Worm (Caenorhabditis elegans): Measurements from ENCODE around the gene R04A9.9.

R04A9.9 gene

ce11 chrX:399535-399934 lies 9.2 kb upstream of the R04A9.9 start:
- TF ChIP-seq set-16 (GFP tag; IDR thresholded peaks at IDR 0.05): peak; percentile 82
- no peak for TF ChIP-seq lin-38 (GFP tag; IDR thresholded peaks at IDR 0.05)
- TF ChIP-seq aha-1 (tag): peak; percentile 61

- TF ChIP-seq aha-1 (tag) (peak; percentile 73), lin-38 (GFP tag; IDR thresholded peaks at IDR 0.05) (no peak)
Measured at ce11 chrX:397259-397658, 6.9 kb upstream of the R04A9.9 start, which contains the start of gene R04A9.6. Gene R04A9.6, plus strand, starts transcription at chrX:397559.

ce11 chrX:394709-395108 lies 4.3 kb upstream of the R04A9.9 start, which contains the start of gene R04A9.7:
Gene R04A9.7, minus strand, starts transcription at chrX:394892.
- TF ChIP-seq hmg-1.1 (GFP tag; IDR thresholded peaks at IDR 0.05): no peak
- TF ChIP-seq mdl-1 (tag; optimal IDR thresholded peaks at IDR 0.05): no peak
- TF ChIP-seq Y75B8A.6 (GFP tag; IDR thresholded peaks at IDR 0.05): no peak
- TF ChIP-seq nhr-76 (tag; optimal IDR thresholded peaks at IDR 0.05): no peak
- no peak for TF ChIP-seq T20F7.1 (GFP tag; optimal IDR thresholded peaks at IDR 0.05)
- no peak for TF ChIP-seq zfp-2 (tag; optimal IDR thresholded peaks at IDR 0.05)
- no peak for TF ChIP-seq ceh-82 (tag; optimal IDR thresholded peaks at IDR 0.05)
- no peak for TF ChIP-seq egl-27 (tag; optimal IDR thresholded peaks at IDR 0.05)
- no peak for TF ChIP-seq lin-1 (GFP tag; IDR thresholded peaks at IDR 0.05)
- TF ChIP-seq ztf-11 (tag; optimal IDR thresholded peaks at IDR 0.05): no peak
- TF ChIP-seq mep-1 (tag; optimal IDR thresholded peaks at IDR 0.05): no peak
- TF ChIP-seq zip-11 (GFP tag; IDR thresholded peaks at IDR 0.05): no peak
- TF ChIP-seq nhr-102 (tag; optimal IDR thresholded peaks at IDR 0.05): no peak
- TF ChIP-seq lin-15B (tag; optimal IDR thresholded peaks at IDR 0.05): no peak
- TF ChIP-seq daf-8 (GFP tag; IDR thresholded peaks at IDR 0.05): no peak
- TF ChIP-seq hlh-30 (tag; optimal IDR thresholded peaks at IDR 0.05; ENCODE audit: insufficient read depth): no peak
- no peak for TF ChIP-seq F49E8.2 (tag; optimal IDR thresholded peaks at IDR 0.05; ENCODE audit: borderline replicate concordance)
- TF ChIP-seq spr-1 (tag; optimal IDR thresholded peaks at IDR 0.05): no peak

ce11 chrX:389566-389965 lies 803 bp downstream of the R04A9.9 start:
- TF ChIP-seq unc-62 (GFP tag; optimal IDR thresholded peaks at IDR 0.05 in 1 of 2) (peak in 1 of 2 experiments; percentile 92), unc-62 (tag; optimal IDR thresholded peaks at IDR 0.05) (no peak), zip-2 (tag; optimal IDR thresholded peaks at IDR 0.05) (no peak)

- TF ChIP-seq Y5F2A.4 (GFP tag; optimal IDR thresholded peaks at IDR 0.05) (no peak), daf-8 (GFP tag; IDR thresholded peaks at IDR 0.05) (no peak), zfp-3 (GFP tag; conservative IDR thresholded peaks at IDR 0.05) (no peak), zag-1 (tag; optimal IDR thresholded peaks at IDR 0.05) (no peak), nhr-28 (tag; optimal IDR thresholded peaks at IDR 0.05) (peak; percentile 17), lsy-2 (tag; optimal IDR thresholded peaks at IDR 0.05) (no peak), ceh-32 (tag; optimal IDR thresholded peaks at IDR 0.05; ENCODE audit: poor library complexity) (no peak), mep-1 (tag; optimal IDR thresholded peaks at IDR 0.05) (no peak), dpl-1 (GFP tag; optimal IDR thresholded peaks at IDR 0.05) (peak; percentile 0), ceh-28 (tag; optimal IDR thresholded peaks at IDR 0.05) (no peak), ctbp-1 (GFP tag; IDR thresholded peaks at IDR 0.05) (no peak), daf-19 (GFP tag; conservative IDR thresholded peaks at IDR 0.05) (no peak), pqm-1 (tag; optimal IDR thresholded peaks at IDR 0.05) (no peak), lin-39 (tag; optimal IDR thresholded peaks at IDR 0.05) (no peak), ztf-11 (tag; optimal IDR thresholded peaks at IDR 0.05) (no peak), sdz-12 (GFP tag; optimal IDR thresholded peaks at IDR 0.05) (no peak), D1046.2 (GFP tag; IDR thresholded peaks at IDR 0.05) (no peak), lir-3 (tag; optimal IDR thresholded peaks at IDR 0.05) (no peak), fos-1 (tag; optimal IDR thresholded peaks at IDR 0.05) (no peak), spr-1 (tag; optimal IDR thresholded peaks at IDR 0.05) (no peak), dve-1 (tag; optimal IDR thresholded peaks at IDR 0.05; ENCODE audit: insufficient read depth) (no peak), dmd-9 (GFP tag; IDR thresholded peaks at IDR 0.05) (no peak), duxl-1 (tag; optimal IDR thresholded peaks at IDR 0.05; ENCODE audit: poor library complexity) (no peak), daf-16 (GFP tag; optimal IDR thresholded peaks at IDR 0.05) (no peak), daf-16 (tag; optimal IDR thresholded peaks at IDR 0.05) (peak; percentile 59), mes-2 (tag; optimal IDR thresholded peaks at IDR 0.05; ENCODE audit: poor library complexity, severe bottlenecking) (no peak)
Measured at ce11 chrX:388728-389127, 1.6 kb downstream of the R04A9.9 start, which contains the start of gene ceh-93. Gene ceh-93, minus strand, starts transcription at chrX:388797.

Measured in whole organism, L4 larva.